Worm (Caenorhabditis elegans) whole organism, L4 larva: Measurements from ENCODE around the gene K01D12.8.
A peak's percentile ranks its signal among the peaks of the same experiment; 100 is the strongest.

ENCODE experiments used
- F44E2.7 ChIP-seq: fragments of 200-800 bp; sonication (Bioruptor generic); IDR thresholded peaks from 2 replicates; pipeline ENCODE4 v2.1.2; 2022; ENCODE audit warnings: missing genetic modification characterization, missing compliant biosample characterization
- T20F7.1 ChIP-seq: fragments of 200-800 bp; sonication (Bioruptor generic); optimal IDR thresholded peaks from 2 replicates; lab custom pipeline; 2018; ENCODE audit warnings: mild to moderate bottlenecking, missing genetic modification characterization, missing compliant biosample characterization
- Y48G9A.11 ChIP-seq: fragments of 200-800 bp; sonication (Bioruptor generic); IDR thresholded peaks from 2 replicates; pipeline ENCODE4 v1.3.6; 2022; ENCODE audit warnings: missing genetic modification reagents, missing genetic modification characterization, missing compliant biosample characterization
- Y5F2A.4 ChIP-seq: fragments of 200-800 bp; sonication (Bioruptor generic); optimal IDR thresholded peaks from 2 replicates; lab custom pipeline; 2018; ENCODE audit warnings: mild to moderate bottlenecking, missing genetic modification characterization, missing compliant biosample characterization
- aha-1 ChIP-seq: fragments of 150-350 bp; peaks from one replicate; lab custom pipeline; 2014; ENCODE audit warnings: missing biosample characterization, missing genetic modification characterization
- cey-2 ChIP-seq: sonication (generic microtip); optimal IDR thresholded peaks from 3 replicates; lab custom pipeline; 2017; ENCODE audit warnings: missing genetic modification characterization, mild to moderate bottlenecking, missing compliant biosample characterization, antibody characterized with exemption, borderline replicate concordance; ENCODE audit not compliant: insufficient read depth
- daf-16 ChIP-seq, 3 experiments: sonication (generic microtip); optimal IDR thresholded peaks; 2 replicates each; lab custom pipeline; 2016 to 2017; ENCODE audit warnings: missing genetic modification characterization in 3 of 3, missing genetic modification reagents in 3 of 3, mild to moderate bottlenecking in 2 of 3, missing compliant biosample characterization in 2 of 3, missing biosample characterization in 1 of 3, moderate library complexity in 1 of 3
- daf-19 ChIP-seq: fragments of 200-800 bp; sonication (Bioruptor generic); conservative IDR thresholded peaks from 2 replicates; pipeline ENCODE4 v1.3.6; 2022; ENCODE audit warnings: missing genetic modification characterization, missing compliant biosample characterization
- dmd-8 ChIP-seq: fragments of 200-800 bp; sonication (Bioruptor generic); IDR thresholded peaks from 2 replicates; pipeline ENCODE4 v1.3.6; 2022; ENCODE audit warnings: missing genetic modification characterization, missing compliant biosample characterization
- duxl-1 ChIP-seq: sonication (generic microtip); optimal IDR thresholded peaks from 2 replicates; lab custom pipeline; 2016; ENCODE audit warnings: mild to moderate bottlenecking, missing genetic modification characterization, moderate library complexity, missing compliant biosample characterization; ENCODE audit not compliant: poor library complexity
- egl-27 ChIP-seq: sonication (generic microtip); optimal IDR thresholded peaks from 3 replicates; lab custom pipeline; 2017; ENCODE audit warnings: missing biosample characterization, missing genetic modification reagents, missing genetic modification characterization
- jun-1 ChIP-seq: fragments of 150-350 bp; optimal IDR thresholded peaks from 2 replicates; lab custom pipeline; 2014; ENCODE audit warnings: missing biosample characterization, missing genetic modification reagents, missing genetic modification characterization
- lin-1 ChIP-seq: fragments of 200-800 bp; sonication (Bioruptor generic); IDR thresholded peaks from 2 replicates; pipeline ENCODE4 v1.3.6; 2022; ENCODE audit warnings: missing genetic modification reagents, missing genetic modification characterization, missing compliant biosample characterization
- lin-13 ChIP-seq: fragments of 150-350 bp; optimal IDR thresholded peaks from 2 replicates; lab custom pipeline; 2014; ENCODE audit warnings: missing biosample characterization, missing genetic modification reagents, missing genetic modification characterization
- lin-39 ChIP-seq: fragments of 150-350 bp; optimal IDR thresholded peaks from 2 replicates; lab custom pipeline; 2014; ENCODE audit warnings: missing biosample characterization, missing genetic modification reagents, missing genetic modification characterization
- lsy-2 ChIP-seq, 2 experiments: fragments of 150-350 bp in 1 of 2; sonication (generic microtip) in 1 of 2; optimal IDR thresholded peaks; 2 replicates each; lab custom pipeline; 2014 to 2017; ENCODE audit warnings: missing biosample characterization in 2 of 2, missing genetic modification characterization in 2 of 2
- madf-5 ChIP-seq, 2 experiments: fragments of 200-800 bp; sonication (Bioruptor generic); IDR thresholded peaks; 2 replicates each; pipeline ENCODE4 v1.3.6; 2022; ENCODE audit warnings: missing compliant biosample characterization in 2 of 2, missing genetic modification characterization in 2 of 2
- mdl-1 ChIP-seq, 2 experiments: fragments of 150-350 bp in 1 of 2; sonication (generic microtip) in 1 of 2; optimal IDR thresholded peaks; 2 replicates each; lab custom pipeline; 2014 to 2017; ENCODE audit warnings: missing biosample characterization in 2 of 2, missing genetic modification characterization in 2 of 2
- mep-1 ChIP-seq: fragments of 150-350 bp; sonication (generic microtip); optimal IDR thresholded peaks from 3 replicates; lab custom pipeline; 2014; ENCODE audit warnings: missing biosample characterization, missing genetic modification characterization
- mxl-3 ChIP-seq: fragments of 200-800 bp; sonication (Bioruptor generic); optimal IDR thresholded peaks from 2 replicates; lab custom pipeline; 2018; ENCODE audit warnings: mild to moderate bottlenecking, missing genetic modification characterization, missing compliant biosample characterization
- nhr-102 ChIP-seq: sonication (generic microtip); optimal IDR thresholded peaks from 2 replicates; lab custom pipeline; 2016; ENCODE audit warnings: mild to moderate bottlenecking, missing genetic modification characterization, moderate library complexity, missing compliant biosample characterization
- nhr-11 ChIP-seq: fragments of 150-350 bp; optimal IDR thresholded peaks from 2 replicates; lab custom pipeline; 2014; ENCODE audit warnings: missing biosample characterization, missing genetic modification characterization
- nhr-41 ChIP-seq: fragments of 200-800 bp; sonication (Bioruptor generic); IDR thresholded peaks from 2 replicates; pipeline ENCODE4 v1.3.6; 2022; ENCODE audit warnings: missing genetic modification reagents, missing genetic modification characterization, missing compliant biosample characterization
- nhr-42 ChIP-seq: fragments of 200-800 bp; sonication (Bioruptor generic); IDR thresholded peaks from 2 replicates; pipeline ENCODE4 v1.3.6; 2022; ENCODE audit warnings: missing genetic modification characterization, missing compliant biosample characterization
- nhr-6 ChIP-seq: fragments of 150-350 bp; optimal IDR thresholded peaks from 2 replicates; lab custom pipeline; 2014; ENCODE audit warnings: missing biosample characterization, missing genetic modification characterization
- nhr-76 ChIP-seq: fragments of 150-350 bp; optimal IDR thresholded peaks from 2 replicates; lab custom pipeline; 2014; ENCODE audit warnings: missing biosample characterization, missing genetic modification characterization
- nhr-77 ChIP-seq: fragments of 150-350 bp; optimal IDR thresholded peaks from 2 replicates; lab custom pipeline; 2014; ENCODE audit warnings: missing biosample characterization, missing genetic modification characterization
- pha-4 ChIP-seq, 2 experiments: fragments of 150-350 bp in 1 of 2; fragments of 200-800 bp in 1 of 2; sonication (Bioruptor generic) in 1 of 2; IDR thresholded peaks in 1 of 2; optimal IDR thresholded peaks in 1 of 2; 2 replicates each; pipeline versions ENCODE4 v1.3.6 to Lab custom; 2014 to 2022; ENCODE audit warnings: missing genetic modification characterization in 2 of 2, missing genetic modification reagents in 2 of 2, missing biosample characterization in 1 of 2, missing compliant biosample characterization in 1 of 2
- snpc-1.2 ChIP-seq: fragments of 200-800 bp; sonication (Bioruptor generic); IDR thresholded peaks from 2 replicates; pipeline ENCODE4 v1.3.6; 2022; ENCODE audit warnings: missing genetic modification reagents, missing genetic modification characterization, missing compliant biosample characterization
- snpc-4 ChIP-seq: fragments of 150-350 bp; optimal IDR thresholded peaks from 2 replicates; lab custom pipeline; 2014; ENCODE audit warnings: missing biosample characterization, missing genetic modification characterization
- spr-1 ChIP-seq: sonication (generic microtip); optimal IDR thresholded peaks from 2 replicates; lab custom pipeline; 2016; ENCODE audit warnings: mild to moderate bottlenecking, missing genetic modification characterization, missing compliant biosample characterization
- unc-130 ChIP-seq: sonication (generic microtip); optimal IDR thresholded peaks from 2 replicates; lab custom pipeline; 2016; ENCODE audit warnings: missing genetic modification reagents, missing genetic modification characterization, missing compliant biosample characterization
- unc-62 ChIP-seq, 3 experiments: fragments of 150-350 bp in 1 of 3; sonication (generic microtip); optimal IDR thresholded peaks in 2 of 3; peaks in 1 of 3; 1 replicate in 1 of 3; 2 replicates in 2 of 3; lab custom pipeline; 2014 to 2017; ENCODE audit warnings: missing biosample characterization in 3 of 3, missing genetic modification characterization in 3 of 3, missing genetic modification reagents in 3 of 3, missing genotype in 1 of 3
- zfp-2 ChIP-seq: sonication (generic microtip); optimal IDR thresholded peaks from 2 replicates; lab custom pipeline; 2016; ENCODE audit warnings: mild to moderate bottlenecking, missing genetic modification characterization, missing compliant biosample characterization
- zip-2 ChIP-seq: fragments of 150-350 bp; optimal IDR thresholded peaks from 2 replicates; lab custom pipeline; 2014; ENCODE audit warnings: missing biosample characterization, missing genetic modification characterization

The K01D12.8 gene

ce11 chrV:12371386-12371785, 31.1 kb upstream of the K01D12.8 start, which contains the start of gene F23H12.7:
F23H12.7 (plus strand) TSS chrV:12371686.
- no peak for TF ChIP-seq nhr-41 (GFP tag; lab: Robert Waterston, UW)
- TF ChIP-seq unc-62 (GFP tag; optimal IDR thresholded peaks at IDR 0.05 in 1 of 2; lab: Kevin White, UChicago) = peak in 1 of 2 experiments; percentile 1
- TF ChIP-seq unc-62 (tag; optimal IDR thresholded peaks at IDR 0.05; lab: Kevin White, UChicago) = no peak
- TF ChIP-seq madf-5 (GFP tag; IDR thresholded peaks at IDR 0.05; lab: Robert Waterston, UW) = no peak
- TF ChIP-seq Y5F2A.4 (GFP tag; lab: Kevin White, UChicago) = no peak

- peak; percentile 51; the same call in 1 of the 2 replicates for TF ChIP-seq Y48G9A.11
- TF ChIP-seq, all 104 proteins: peak for 1; not testable (repeated sequence) for 103
These were observed 28.2 kb upstream of the K01D12.8 start, which contains the start of gene F23H12.10 for ce11 chrV:12374252-12374651. F23H12.10 (minus strand) TSS chrV:12374263.

ce11 chrV:12377256-12377655, 25.2 kb upstream of the K01D12.8 start, which contains the start of gene K01D12.1:
K01D12.1 (plus strand) TSS chrV:12377556.
- TF ChIP-seq snpc-4 (tag; lab: Kevin White, UChicago) = no peak
- no peak for TF ChIP-seq T20F7.1 (GFP tag; lab: Kevin White, UChicago)
- peak; percentile 70 for TF ChIP-seq aha-1 (tag; lab: Kevin White, UChicago)
- TF ChIP-seq unc-62 (GFP tag; optimal IDR thresholded peaks at IDR 0.05 in 1 of 2; lab: Kevin White, UChicago) = peak in 1 of 2 experiments; percentile 71
- TF ChIP-seq unc-62 (tag; optimal IDR thresholded peaks at IDR 0.05; lab: Kevin White, UChicago) = no peak
- no peak for TF ChIP-seq zfp-2 (tag; lab: Kevin White, UChicago)
- no peak for TF ChIP-seq cey-2 (tag; lab: Kevin White, UChicago)
- no peak for TF ChIP-seq nhr-6 (tag; lab: Kevin White, UChicago)

- TF ChIP-seq lsy-2 (tag; optimal IDR thresholded peaks at IDR 0.05; lab: Kevin White, UChicago) (no peak), T20F7.1 (GFP tag; lab: Kevin White, UChicago) (no peak), dmd-8 (GFP tag; lab: Robert Waterston, UW) (no peak), jun-1 (tag; lab: Kevin White, UChicago) (no peak)
These were observed 16.3 kb upstream of the K01D12.8 start, which contains the start of gene K01D12.15 for ce11 chrV:12386154-12386553. K01D12.15 (plus strand) TSS chrV:12386454.

- TF ChIP-seq unc-62 (GFP tag; optimal IDR thresholded peaks at IDR 0.05 in 1 of 2; lab: Kevin White, UChicago) = peak in 1 of 2 experiments; percentile 25
- TF ChIP-seq unc-62 (tag; optimal IDR thresholded peaks at IDR 0.05; lab: Kevin White, UChicago) = no peak
- TF ChIP-seq spr-1 (tag; lab: Kevin White, UChicago) = no peak
- TF ChIP-seq duxl-1 (tag; lab: Kevin White, UChicago) = no peak
- TF ChIP-seq, all 104 proteins: peak for 1
These were observed 6.8 kb upstream of the K01D12.8 start, which contains the start of gene twk-14 for ce11 chrV:12395699-12396098. twk-14 (minus strand) TSS chrV:12395706.

ce11 chrV:12397545-12397944, 4.9 kb upstream of the K01D12.8 start, which contains the start of gene K01D12.5:
K01D12.5 (plus strand) TSS chrV:12397845.
- TF ChIP-seq daf-19 (GFP tag; lab: Robert Waterston, UW) = no peak
- no peak for TF ChIP-seq egl-27 (tag; lab: Kevin White, UChicago)
- no peak for TF ChIP-seq mxl-3
- TF ChIP-seq F44E2.7 (GFP tag; lab: Robert Waterston, UW) = no peak
- no peak for TF ChIP-seq mep-1 (tag; lab: Kevin White, UChicago)
- no peak for TF ChIP-seq nhr-77
- TF ChIP-seq snpc-1.2 (GFP tag; lab: Robert Waterston, UW) = no peak
- no peak for TF ChIP-seq zip-2 (tag; lab: Kevin White, UChicago)
- no peak for TF ChIP-seq nhr-11 (tag; lab: Kevin White, UChicago)
- no peak for TF ChIP-seq unc-130 (GFP tag; lab: Kevin White, UChicago)
- TF ChIP-seq, all 104 proteins: peak for 0

- no peak for TF ChIP-seq nhr-11 (tag; lab: Kevin White, UChicago)
- no peak for TF ChIP-seq lin-39
- TF ChIP-seq daf-16 (GFP tag; optimal IDR thresholded peaks at IDR 0.05; lab: Kevin White, UChicago) = no peak
- peak; percentile 38 for TF ChIP-seq daf-16 (tag; optimal IDR thresholded peaks at IDR 0.05; lab: Kevin White, UChicago)
- TF ChIP-seq lin-1 = no peak
- no peak for TF ChIP-seq pha-4 (GFP tag; IDR thresholded peaks at IDR 0.05; lab: Robert Waterston, UW)
- no peak for TF ChIP-seq pha-4 (tag; optimal IDR thresholded peaks at IDR 0.05; lab: Kevin White, UChicago)
- TF ChIP-seq mdl-1 (tag; optimal IDR thresholded peaks at IDR 0.05; lab: Kevin White, UChicago) = no peak
- no peak for TF ChIP-seq nhr-76 (tag; lab: Kevin White, UChicago)
- no peak for TF ChIP-seq nhr-102 (tag; lab: Kevin White, UChicago)
- TF ChIP-seq cey-2 (tag; lab: Kevin White, UChicago) = no peak
- TF ChIP-seq zip-2 (tag; lab: Kevin White, UChicago) = no peak
- no peak for TF ChIP-seq snpc-1.2 (GFP tag; lab: Robert Waterston, UW)
- no peak for TF ChIP-seq lin-13 (GFP tag; lab: Kevin White, UChicago)
- TF ChIP-seq nhr-42 = no peak
- TF ChIP-seq lsy-2 (tag; optimal IDR thresholded peaks at IDR 0.05; lab: Kevin White, UChicago) = no peak
These were observed 1.7 kb upstream of the K01D12.8 start, which contains the start of the genes K01D12.20 and miga-1 for ce11 chrV:12400677-12401236. K01D12.20 (minus strand) TSS chrV:12400814. miga-1 (minus strand) TSS chrV:12400859.
